Worm (Caenorhabditis elegans): ENCODE results near the gene bus-5.

ce11 chrX:2130141-2130540 lies 17.2 kb upstream of the bus-5 start, which contains the start of gene F53B1.8:
- no peak for TF ChIP-seq mdl-1 (tag; optimal IDR thresholded peaks at IDR 0.05)
- no peak for TF ChIP-seq lin-39 (tag; optimal IDR thresholded peaks at IDR 0.05)
- no peak for TF ChIP-seq unc-62 (GFP tag; optimal IDR thresholded peaks at IDR 0.05 in 1 of 2)
- no peak for TF ChIP-seq unc-62 (tag; optimal IDR thresholded peaks at IDR 0.05)
- TF ChIP-seq aha-1 (tag), result no peak
- no peak for TF ChIP-seq lin-13 (GFP tag; optimal IDR thresholded peaks at IDR 0.05)
- no peak for TF ChIP-seq spr-1 (tag; optimal IDR thresholded peaks at IDR 0.05)
- TF ChIP-seq unc-130 (GFP tag; optimal IDR thresholded peaks at IDR 0.05), result no peak
- TF ChIP-seq nhr-11 (tag; optimal IDR thresholded peaks at IDR 0.05), result no peak

Measured in whole organism, L4 larva.